Fruit fly (Drosophila melanogaster) whole organism, embryonic: ENCODE measurements around the gene papi.

ENCODE experiments used
- Antp ChIP-seq: fragments of 200-800 bp; sonication (Bioruptor generic); optimal IDR thresholded peaks from 3 replicates; lab custom pipeline; 2016; ENCODE audit warnings: missing biosample characterization, missing genetic modification characterization
- Asciz ChIP-seq: fragments of 200-800 bp; sonication (Bioruptor generic); optimal IDR thresholded peaks from 2 replicates; lab custom pipeline; 2017; ENCODE audit warnings: missing biosample characterization, mild to moderate bottlenecking, missing genetic modification characterization, missing genetic modification reagents
- Awh ChIP-seq: fragments of 200-800 bp; sonication (Bioruptor generic); IDR thresholded peaks from 2 replicates; pipeline ENCODE4, ENCODE4 v1.3.6; 2022; ENCODE audit warnings: missing biosample characterization, missing genetic modification characterization
- CG10654 ChIP-seq: fragments of 200-800 bp; sonication (Bioruptor generic); optimal IDR thresholded peaks from 2 replicates; lab custom pipeline; 2016; ENCODE audit warnings: missing biosample characterization, missing genetic modification characterization
- CG11504 ChIP-seq: fragments of 200-800 bp; sonication (Bioruptor generic); optimal IDR thresholded peaks from 3 replicates; lab custom pipeline; 2019; ENCODE audit warnings: missing biosample characterization, mild to moderate bottlenecking, missing genetic modification characterization, moderate library complexity
- CG11723 ChIP-seq: fragments of 200-800 bp; sonication (Bioruptor generic); optimal IDR thresholded peaks from 2 replicates; lab custom pipeline; 2017; ENCODE audit warnings: missing biosample characterization, mild to moderate bottlenecking, missing genetic modification characterization
- CG12942 ChIP-seq: fragments of 200-800 bp; sonication (Bioruptor generic); optimal IDR thresholded peaks from 3 replicates; lab custom pipeline; 2016; ENCODE audit warnings: missing biosample characterization, missing genetic modification characterization
- CG13123 ChIP-seq: fragments of 200-800 bp; sonication (Bioruptor generic); optimal IDR thresholded peaks from 2 replicates; lab custom pipeline; 2016; ENCODE audit warnings: missing biosample characterization, missing genetic modification characterization
- CG13624 ChIP-seq: fragments of 200-800 bp; sonication (Bioruptor generic); optimal IDR thresholded peaks from 2 replicates; lab custom pipeline; 2016; ENCODE audit warnings: missing biosample characterization, missing genetic modification characterization
- CG17829 ChIP-seq: fragments of 200-800 bp; optimal IDR thresholded peaks from 2 replicates; lab custom pipeline; 2019; ENCODE audit warnings: missing biosample characterization, mild to moderate bottlenecking, missing genetic modification characterization, moderate library complexity
- CG31365 ChIP-seq: fragments of 200-800 bp; sonication (Bioruptor generic); optimal IDR thresholded peaks from 2 replicates; lab custom pipeline; 2018; ENCODE audit warnings: missing biosample characterization, mild to moderate bottlenecking, missing genetic modification characterization
- CG3407 ChIP-seq: fragments of 200-800 bp; sonication (Bioruptor generic); optimal IDR thresholded peaks from 2 replicates; lab custom pipeline; 2018; ENCODE audit warnings: missing biosample characterization, mild to moderate bottlenecking, missing genetic modification characterization
- CG34422 ChIP-seq: fragments of 200-800 bp; sonication (Bioruptor generic); IDR thresholded peaks from 3 replicates; pipeline ENCODE4 v1.3.6; 2022; ENCODE audit warnings: missing biosample characterization, missing genetic modification characterization
- CG4404 ChIP-seq: fragments of 200-800 bp; sonication (Bioruptor generic); IDR thresholded peaks from 2 replicates; pipeline ENCODE4 v1.3.6; 2022; ENCODE audit warnings: missing biosample characterization, missing genetic modification characterization
- CG6254 ChIP-seq: fragments of 200-800 bp; sonication (Bioruptor generic); optimal IDR thresholded peaks from 3 replicates; lab custom pipeline; 2017; ENCODE audit warnings: mild to moderate bottlenecking, missing biosample characterization, missing genetic modification reagents, missing genetic modification characterization
- CG8478 ChIP-seq: fragments of >200 bp; optimal IDR thresholded peaks from 2 replicates; lab custom pipeline; 2018
- CG9609 ChIP-seq: fragments of 200-800 bp; sonication (Bioruptor generic); optimal IDR thresholded peaks from 3 replicates; lab custom pipeline; 2016; ENCODE audit warnings: missing biosample characterization, missing genetic modification characterization
- CoRest ChIP-seq: fragments of 200-800 bp; sonication (Bioruptor generic); optimal IDR thresholded peaks from 3 replicates; lab custom pipeline; 2018; ENCODE audit warnings: missing biosample characterization, mild to moderate bottlenecking, missing genetic modification characterization, moderate library complexity
- Doc2 ChIP-seq: fragments of 200-800 bp; sonication (Bioruptor generic); IDR thresholded peaks from 2 replicates; pipeline ENCODE4 v1.3.6; 2022; ENCODE audit warnings: missing biosample characterization, missing genetic modification characterization
- Ets97D ChIP-seq: fragments of 200-800 bp; sonication (Bioruptor generic); optimal IDR thresholded peaks from 3 replicates; lab custom pipeline; 2016; ENCODE audit warnings: missing biosample characterization, missing genetic modification characterization
- HHEX ChIP-seq: fragments of 200-800 bp; sonication (Bioruptor generic); optimal IDR thresholded peaks from 3 replicates; lab custom pipeline; 2017; ENCODE audit warnings: missing biosample characterization, mild to moderate bottlenecking, missing genetic modification characterization, missing genetic modification reagents
- HLH54F ChIP-seq: fragments of 200-800 bp; sonication (Bioruptor generic); optimal IDR thresholded peaks from 3 replicates; lab custom pipeline; 2016; ENCODE audit warnings: missing biosample characterization, missing genetic modification characterization
- HmgZ ChIP-seq: fragments of 200-800 bp; sonication (Bioruptor generic); optimal IDR thresholded peaks from 2 replicates; lab custom pipeline; 2018; ENCODE audit warnings: missing biosample characterization, mild to moderate bottlenecking, missing genetic modification characterization
- Hr39 ChIP-seq: fragments of >200 bp; optimal IDR thresholded peaks from 2 replicates; lab custom pipeline; 2017
- Hr78 ChIP-seq, 2 experiments: fragments of 200-800 bp in 1 of 2; fragments of >200 bp in 1 of 2; sonication (Bioruptor generic) in 1 of 2; optimal IDR thresholded peaks; 2 replicates each; lab custom pipeline; 2017 to 2019; ENCODE audit warnings: missing biosample characterization in 2 of 2, missing genetic modification characterization in 2 of 2, mild to moderate bottlenecking in 1 of 2, moderate library complexity in 1 of 2
- Mrtf ChIP-seq: fragments of 200-800 bp; sonication (Bioruptor generic); IDR thresholded peaks from 3 replicates; pipeline ENCODE4 v1.3.6; 2022; ENCODE audit warnings: missing biosample characterization, missing genetic modification characterization
- Neu2 ChIP-seq: fragments of 200-800 bp; sonication (Bioruptor generic); optimal IDR thresholded peaks from 3 replicates; lab custom pipeline; 2016; ENCODE audit warnings: missing biosample characterization, missing genetic modification characterization, borderline replicate concordance
- NfI ChIP-seq: fragments of 200-800 bp; sonication (Bioruptor generic); optimal IDR thresholded peaks from 3 replicates; lab custom pipeline; 2018; ENCODE audit warnings: missing biosample characterization, mild to moderate bottlenecking, missing genetic modification characterization, moderate library complexity
- PHDP ChIP-seq: fragments of 200-800 bp; sonication (Bioruptor generic); optimal IDR thresholded peaks from 3 replicates; lab custom pipeline; 2018; ENCODE audit warnings: missing biosample characterization, mild to moderate bottlenecking, missing genetic modification characterization, moderate library complexity
- Pdp1 ChIP-seq, 2 experiments: fragments of 200-800 bp; sonication (Bioruptor generic); optimal IDR thresholded peaks; 3 replicates each; lab custom pipeline; 2016; ENCODE audit warnings: missing biosample characterization in 2 of 2, missing genetic modification characterization in 2 of 2, mild to moderate bottlenecking in 1 of 2, moderate library complexity in 1 of 2
- Sry-β ChIP-seq: fragments of 200-800 bp; sonication (Bioruptor generic); optimal IDR thresholded peaks from 2 replicates; lab custom pipeline; 2018; ENCODE audit warnings: missing biosample characterization, mild to moderate bottlenecking, missing genetic modification characterization, moderate library complexity
- Vsx1 ChIP-seq: fragments of 200-800 bp; sonication (Bioruptor generic); optimal IDR thresholded peaks from 2 replicates; lab custom pipeline; 2017; ENCODE audit warnings: missing biosample characterization, mild to moderate bottlenecking, missing genetic modification characterization, missing genetic modification reagents
- Xrp1 ChIP-seq: fragments of 200-800 bp; sonication (Bioruptor generic); IDR thresholded peaks from 2 replicates; pipeline ENCODE4 v1.3.6; 2022; ENCODE audit warnings: missing biosample characterization, missing genetic modification characterization
- amos ChIP-seq: fragments of 200-800 bp; sonication (Bioruptor generic); IDR thresholded peaks from 2 replicates; pipeline ENCODE4 v1.3.6; 2022; ENCODE audit warnings: missing biosample characterization, missing genetic modification characterization; ENCODE audit not compliant: partially characterized antibody
- chn ChIP-seq: fragments of 200-800 bp; sonication (Bioruptor generic); optimal IDR thresholded peaks from 2 replicates; lab custom pipeline; 2016; ENCODE audit warnings: missing biosample characterization, missing genetic modification characterization
- crol ChIP-seq: fragments of 200-800 bp; sonication (Bioruptor generic); IDR thresholded peaks from 2 replicates; pipeline ENCODE4 v1.3.6; 2022; ENCODE audit warnings: missing biosample characterization, missing genetic modification characterization
- grau ChIP-seq: fragments of 200-800 bp; optimal IDR thresholded peaks from 3 replicates; lab custom pipeline; 2019; ENCODE audit warnings: missing biosample characterization, mild to moderate bottlenecking, missing genetic modification characterization, moderate library complexity
- gro ChIP-seq: fragments of 200-800 bp; sonication (Bioruptor generic); optimal IDR thresholded peaks from 2 replicates; lab custom pipeline; 2016; ENCODE audit warnings: missing biosample characterization, missing genetic modification characterization
- hb ChIP-seq: fragments of 200-800 bp; sonication (Bioruptor generic); IDR thresholded peaks from 3 replicates; pipeline ENCODE4 v1.3.6; 2022; ENCODE audit warnings: missing biosample characterization, missing genetic modification characterization; ENCODE audit not compliant: partially characterized antibody
- mam ChIP-seq: fragments of 200-800 bp; sonication (Bioruptor generic); optimal IDR thresholded peaks from 3 replicates; lab custom pipeline; 2016; ENCODE audit warnings: missing biosample characterization, missing genetic modification characterization
- prd ChIP-seq, 3 experiments: fragments of >200 bp in 2 of 3; fragments of 200-800 bp in 1 of 3; sonication (Bioruptor generic) in 1 of 3; optimal IDR thresholded peaks in 2 of 3; IDR thresholded peaks in 1 of 3; 2 replicates in 2 of 3; 3 replicates in 1 of 3; pipeline versions ENCODE4 v1.3.6 to Lab custom; 2017 to 2022; ENCODE audit warnings: missing biosample characterization in 1 of 3, missing genetic modification characterization in 1 of 3
- psq ChIP-seq: fragments of 200-800 bp; sonication (Bioruptor generic); optimal IDR thresholded peaks from 2 replicates; lab custom pipeline; 2017; ENCODE audit warnings: missing biosample characterization, missing genetic modification characterization
- sd ChIP-seq: fragments of 200-800 bp; sonication (Bioruptor generic); optimal IDR thresholded peaks from 3 replicates; lab custom pipeline; 2018; ENCODE audit warnings: missing biosample characterization, mild to moderate bottlenecking, missing genetic modification characterization, moderate library complexity
- sima ChIP-seq: fragments of 200-800 bp; sonication (Bioruptor generic); optimal IDR thresholded peaks from 2 replicates; lab custom pipeline; 2016; ENCODE audit warnings: missing biosample characterization, missing genetic modification characterization
- so ChIP-seq: fragments of 200-800 bp; sonication (Bioruptor generic); IDR thresholded peaks from 3 replicates; pipeline ENCODE4 v1.3.6; 2022; ENCODE audit warnings: missing biosample characterization, missing genetic modification characterization
- ssp ChIP-seq: fragments of 200-800 bp; sonication (Bioruptor generic); IDR thresholded peaks from 2 replicates; pipeline ENCODE4 v1.3.6; 2022; ENCODE audit warnings: missing biosample characterization, missing genetic modification characterization
- toy ChIP-seq: fragments of 200-800 bp; sonication (Bioruptor generic); IDR thresholded peaks from 2 replicates; pipeline ENCODE4 v1.3.6; 2022; ENCODE audit warnings: missing biosample characterization, missing genetic modification characterization
- ttk ChIP-seq: fragments of 200-800 bp; sonication (Bioruptor generic); IDR thresholded peaks from 2 replicates; pipeline ENCODE4 v2.1.2; 2022; ENCODE audit warnings: missing biosample characterization, missing genetic modification characterization
- twi ChIP-seq: fragments of 200-800 bp; optimal IDR thresholded peaks from 2 replicates; lab custom pipeline; 2019; ENCODE audit warnings: missing biosample characterization, mild to moderate bottlenecking, missing genetic modification characterization, moderate library complexity
- wdn ChIP-seq: fragments of 200-800 bp; sonication (Bioruptor generic); IDR thresholded peaks from 2 replicates; pipeline ENCODE4 v1.3.6; 2022; ENCODE audit warnings: missing biosample characterization, missing genetic modification characterization
- zfh1 ChIP-seq: fragments of 200-800 bp; sonication (Bioruptor generic); IDR thresholded peaks from 3 replicates; pipeline ENCODE4 v1.3.6; 2022; ENCODE audit warnings: missing biosample characterization, missing genetic modification characterization

papi gene

DNA sequence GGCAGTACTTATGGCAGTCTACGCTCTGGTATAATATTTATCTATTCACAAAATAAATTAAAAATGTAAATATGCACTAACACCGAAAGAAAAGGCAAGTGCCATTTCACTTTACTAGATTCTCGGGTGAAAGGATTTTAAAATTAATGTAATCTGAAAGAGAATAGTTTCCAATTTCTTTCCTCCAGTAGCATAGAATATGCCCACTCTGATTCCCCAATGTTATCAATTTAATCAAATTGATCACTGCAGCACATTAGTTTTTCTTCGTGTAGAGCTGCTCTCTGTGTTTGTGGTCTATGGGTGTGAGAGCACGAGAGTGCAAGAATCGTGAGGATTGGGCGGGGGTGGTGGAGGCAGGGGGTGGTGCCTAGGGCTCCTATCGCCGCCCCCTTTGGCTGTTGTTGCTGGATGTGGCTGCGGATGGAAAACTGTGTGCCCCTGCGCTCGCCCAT, 19.4 kb upstream of the papi start (continued):
- TF ChIP-seq HmgZ (no peak), CG12942 (GFP tag; lab: Kevin White, UChicago) (peak; percentile 77), CG11723 (GFP tag; lab: Kevin White, UChicago) (peak; percentile 83), CG10654 (GFP tag; lab: Kevin White, UChicago) (peak; percentile 66), CG13624 (GFP tag; lab: Kevin White, UChicago) (no peak), toy (no peak), Xrp1 (GFP tag; lab: Robert Waterston, UW) (peak; percentile 87), prd (optimal IDR thresholded peaks at IDR 0.05; lab: Kevin White, UChicago) (no peak), prd (GFP tag; IDR thresholded peaks at IDR 0.05; lab: Robert Waterston, UW) (peak; percentile 80), Asciz (GFP tag; lab: Kevin White, UChicago) (peak; percentile 95), HLH54F (GFP tag; lab: Kevin White, UChicago) (peak; percentile 33), Vsx1 (peak; percentile 82), chn (GFP tag; lab: Kevin White, UChicago) (peak; percentile 82), CG17829 (peak; percentile 91), CG8478 (lab: Kevin White, UChicago) (no peak), CG4404 (GFP tag; lab: Robert Waterston, UW) (peak; percentile 59), hb (GFP tag; lab: Robert Waterston, UW) (no peak), Sry-β (GFP tag; lab: Kevin White, UChicago) (peak; percentile 69), sd (no peak), ttk (GFP tag; lab: Robert Waterston, UW) (peak; percentile 45), CG31365 (tag; lab: Kevin White, UChicago) (peak; percentile 18), psq (GFP tag; lab: Kevin White, UChicago) (no peak), zfh1 (GFP tag; lab: Robert Waterston, UW) (peak; percentile 83), CG11504 (tag; lab: Kevin White, UChicago) (peak; percentile 88), mam (GFP tag; lab: Kevin White, UChicago) (peak; percentile 19), Awh (GFP tag; lab: Robert Waterston, UW) (peak; percentile 66), ssp (GFP tag; lab: Robert Waterston, UW) (0 out of 2 replicates have a peak, but pooled peaks have one; percentile 35), Hr39 (lab: Kevin White, UChicago) (no peak), CG13123 (GFP tag; lab: Kevin White, UChicago) (peak; percentile 83), CG3407 (GFP tag; lab: Kevin White, UChicago) (peak; percentile 89), Antp (GFP tag; lab: Kevin White, UChicago) (peak; percentile 54), wdn (no peak), CoRest (tag; lab: Kevin White, UChicago) (peak; percentile 89), PHDP (tag; lab: Kevin White, UChicago) (peak; percentile 85), Mrtf (GFP tag; lab: Robert Waterston, UW) (peak; percentile 48; the same call in 2 of the 3 replicates), Ets97D (GFP tag; lab: Kevin White, UChicago) (peak; percentile 6), Doc2 (GFP tag; lab: Robert Waterston, UW) (no peak), Neu2 (GFP tag; lab: Kevin White, UChicago) (no peak), CG9609 (peak; percentile 44), amos (GFP tag; lab: Robert Waterston, UW) (no peak), NfI (GFP tag; lab: Kevin White, UChicago) (peak; percentile 79), sima (GFP tag; lab: Kevin White, UChicago) (no peak), so (peak; percentile 70; the same call in 2 of the 3 replicates), grau (tag; lab: Kevin White, UChicago) (peak; percentile 75), gro (GFP tag; lab: Kevin White, UChicago) (no peak), crol (peak; percentile 95), HHEX (peak; percentile 64), twi (tag; lab: Kevin White, UChicago) (peak; percentile 79), Pdp1 (GFP tag; optimal IDR thresholded peaks at IDR 0.05; lab: Kevin White, UChicago) (peak; percentile 42 to 70), CG6254 (GFP tag; lab: Kevin White, UChicago) (peak; percentile 91), Hr78 (GFP tag; optimal IDR thresholded peaks at IDR 0.05; lab: Kevin White, UChicago) (peak in 1 of 2 experiments; percentile 67), CG34422 (peak; percentile 80; the same call in 2 of the 3 replicates)
